Fruit fly (Drosophila melanogaster): ENCODE data around the gene STUB1.

dm6 chr2L:10396488-10396824 is 40.9 kb upstream of the STUB1 start, which contains the start of gene Cnot4:
- TF ChIP-seq psq (optimal IDR thresholded peaks at IDR 0.05) = peak; percentile 31
- no peak for TF ChIP-seq insv (optimal IDR thresholded peaks at IDR 0.05)
- no peak for TF ChIP-seq Sin3A (optimal IDR thresholded peaks at IDR 0.05)

Measured in Kc167 (cell line).